Worm (Caenorhabditis elegans) whole organism, mixed stage, embryonic: ENCODE data around the gene Y111B2A.12.

Experiments used
- M03D4.4 ChIP-seq: sonication (generic microtip); optimal IDR thresholded peaks from 2 replicates; lab custom pipeline; 2017; ENCODE audit warnings: mild to moderate bottlenecking, missing genetic modification characterization, missing compliant biosample characterization
- bed-3 ChIP-seq: fragments of 200-800 bp; sonication (Bioruptor generic); optimal IDR thresholded peaks from 3 replicates; lab custom pipeline; 2018; ENCODE audit warnings: mild to moderate bottlenecking, missing genetic modification characterization, moderate library complexity, missing compliant biosample characterization
- blmp-1 ChIP-seq: fragments of 150-350 bp; optimal IDR thresholded peaks from 2 replicates; lab custom pipeline; 2014; ENCODE audit warnings: missing biosample characterization, missing genetic modification characterization
- ceh-39 ChIP-seq: fragments of 150-350 bp; optimal IDR thresholded peaks from 2 replicates; lab custom pipeline; 2014; ENCODE audit warnings: missing biosample characterization, missing genetic modification characterization
- ceh-43 ChIP-seq: fragments of 200-800 bp; sonication (Bioruptor generic); optimal IDR thresholded peaks from 2 replicates; lab custom pipeline; 2018; ENCODE audit warnings: mild to moderate bottlenecking, missing genetic modification characterization, moderate library complexity, missing compliant biosample characterization
- ceh-83 ChIP-seq: fragments of 200-800 bp; sonication (Bioruptor generic); optimal IDR thresholded peaks from 2 replicates; lab custom pipeline; 2018; ENCODE audit warnings: mild to moderate bottlenecking, missing genetic modification characterization, missing compliant biosample characterization
- ces-1 ChIP-seq: fragments of 150-350 bp; optimal IDR thresholded peaks from 2 replicates; lab custom pipeline; 2014; ENCODE audit warnings: missing biosample characterization, missing genetic modification reagents, missing genetic modification characterization
- cnd-1 ChIP-seq: fragments of 200-800 bp; sonication (Bioruptor generic); optimal IDR thresholded peaks from 2 replicates; lab custom pipeline; 2018; ENCODE audit warnings: mild to moderate bottlenecking, missing genetic modification characterization, missing compliant biosample characterization
- drap-1 ChIP-seq: fragments of 200-800 bp; sonication (Bioruptor generic); optimal IDR thresholded peaks from 3 replicates; lab custom pipeline; 2018; ENCODE audit warnings: mild to moderate bottlenecking, missing genetic modification characterization, missing compliant biosample characterization
- elt-1 ChIP-seq: sonication (generic microtip); optimal IDR thresholded peaks from 2 replicates; lab custom pipeline; 2017; ENCODE audit warnings: missing genetic modification characterization, mild to moderate bottlenecking, missing compliant biosample characterization, antibody characterized with exemption, moderate library complexity, borderline replicate concordance; ENCODE audit not compliant: insufficient read depth
- flh-1 ChIP-seq: fragments of 200-800 bp; sonication (Bioruptor generic); optimal IDR thresholded peaks from 2 replicates; lab custom pipeline; 2018; ENCODE audit warnings: mild to moderate bottlenecking, missing genetic modification characterization, moderate library complexity, missing compliant biosample characterization
- ham-2 ChIP-seq: fragments of 200-800 bp; sonication (Bioruptor generic); optimal IDR thresholded peaks from 2 replicates; lab custom pipeline; 2018; ENCODE audit warnings: mild to moderate bottlenecking, missing genetic modification characterization, missing compliant biosample characterization
- hlh-1 ChIP-seq: fragments of 150-350 bp; optimal IDR thresholded peaks from 2 replicates; lab custom pipeline; 2014; ENCODE audit warnings: missing biosample characterization, missing genetic modification reagents, missing genetic modification characterization
- lin-13 ChIP-seq: fragments of 150-350 bp; optimal IDR thresholded peaks from 2 replicates; lab custom pipeline; 2014; ENCODE audit warnings: missing biosample characterization, missing genetic modification characterization
- lin-32 ChIP-seq: fragments of 200-800 bp; sonication (Bioruptor generic); optimal IDR thresholded peaks from 2 replicates; lab custom pipeline; 2018; ENCODE audit warnings: mild to moderate bottlenecking, missing genetic modification characterization, missing compliant biosample characterization
- lsy-2 ChIP-seq: fragments of 150-350 bp; optimal IDR thresholded peaks from 2 replicates; lab custom pipeline; 2014; ENCODE audit warnings: missing biosample characterization, missing genetic modification characterization
- mab-5 ChIP-seq: fragments of 150-350 bp; optimal IDR thresholded peaks from 2 replicates; lab custom pipeline; 2014; ENCODE audit warnings: missing biosample characterization, missing genetic modification characterization
- mep-1 ChIP-seq: fragments of 150-350 bp; optimal IDR thresholded peaks from 2 replicates; lab custom pipeline; 2017; ENCODE audit warnings: missing biosample characterization, missing genetic modification reagents, missing genetic modification characterization, inconsistent platforms
- mls-2 ChIP-seq: sonication (generic microtip); optimal IDR thresholded peaks from 2 replicates; lab custom pipeline; 2016; ENCODE audit warnings: mild to moderate bottlenecking, missing genetic modification characterization, moderate library complexity, missing compliant biosample characterization
- nhr-12 ChIP-seq: fragments of 150-350 bp; optimal IDR thresholded peaks from 2 replicates; lab custom pipeline; 2014; ENCODE audit warnings: missing biosample characterization, missing genetic modification characterization
- nhr-2 ChIP-seq: fragments of 150-350 bp; optimal IDR thresholded peaks from 2 replicates; lab custom pipeline; 2014; ENCODE audit warnings: missing biosample characterization, missing genetic modification characterization
- nhr-237 ChIP-seq: fragments of 150-350 bp; optimal IDR thresholded peaks from 2 replicates; lab custom pipeline; 2014; ENCODE audit warnings: missing biosample characterization, missing genetic modification characterization
- nhr-76 ChIP-seq: sonication (generic microtip); optimal IDR thresholded peaks from 2 replicates; lab custom pipeline; 2017; ENCODE audit warnings: missing biosample characterization, missing genetic modification characterization
- pha-4 ChIP-seq: fragments of 150-350 bp; optimal IDR thresholded peaks from 2 replicates; lab custom pipeline; 2018; ENCODE audit warnings: missing biosample characterization, missing genetic modification reagents, missing genetic modification characterization
- sem-2 ChIP-seq: fragments of 200-800 bp; sonication (Bioruptor generic); optimal IDR thresholded peaks from 2 replicates; lab custom pipeline; 2018; ENCODE audit warnings: mild to moderate bottlenecking, missing genetic modification characterization, missing compliant biosample characterization
- sptf-1 ChIP-seq: sonication (generic microtip); optimal IDR thresholded peaks from 2 replicates; lab custom pipeline; 2017; ENCODE audit warnings: mild to moderate bottlenecking, missing genetic modification characterization, moderate library complexity, missing compliant biosample characterization
- tbx-8 ChIP-seq: fragments of 200-800 bp; sonication (Bioruptor generic); optimal IDR thresholded peaks from 2 replicates; lab custom pipeline; 2018; ENCODE audit warnings: mild to moderate bottlenecking, missing genetic modification characterization, moderate library complexity, missing compliant biosample characterization
- unc-120 ChIP-seq: sonication (generic microtip); optimal IDR thresholded peaks from 2 replicates; lab custom pipeline; 2017; ENCODE audit warnings: missing genetic modification characterization, missing compliant biosample characterization; ENCODE audit not compliant: poor library complexity, severe bottlenecking
- unc-39 ChIP-seq: fragments of 150-350 bp; optimal IDR thresholded peaks from 2 replicates; lab custom pipeline; 2014; ENCODE audit warnings: missing biosample characterization, missing genetic modification characterization
- zip-8 ChIP-seq: fragments of 150-350 bp; optimal IDR thresholded peaks from 2 replicates; lab custom pipeline; 2014; ENCODE audit warnings: missing biosample characterization, missing genetic modification characterization
- ztf-11 ChIP-seq: fragments of 150-350 bp; optimal IDR thresholded peaks from 2 replicates; lab custom pipeline; 2014; ENCODE audit warnings: missing biosample characterization, missing genetic modification characterization

Gene Y111B2A.12

ce11 chrIII:12640386-12641024 lies 31.4 kb downstream of the Y111B2A.12 start:
- TF ChIP-seq flh-1 (GFP tag; lab: Kevin White, UChicago) (no peak), nhr-76 (tag; lab: Kevin White, UChicago) (no peak), ham-2 (GFP tag; lab: Kevin White, UChicago) (no peak), lin-13 (no peak), ztf-11 (tag; lab: Kevin White, UChicago) (no peak), pha-4 (tag; lab: Kevin White, UChicago) (no peak)

ce11 chrIII:12642511-12643168 lies 33.6 kb downstream of the Y111B2A.12 start:
- TF ChIP-seq ceh-83 (GFP tag; lab: Kevin White, UChicago) (no peak), lin-32 (GFP tag; lab: Kevin White, UChicago) (no peak), tbx-8 (GFP tag; lab: Kevin White, UChicago) (no peak), lin-13 (no peak), nhr-237 (tag; lab: Kevin White, UChicago) (no peak), ceh-39 (tag; lab: Kevin White, UChicago) (no peak), nhr-12 (tag; lab: Kevin White, UChicago) (no peak), sptf-1 (no peak), hlh-1 (no peak), zip-8 (tag; lab: Kevin White, UChicago) (no peak), unc-39 (tag; lab: Kevin White, UChicago) (no peak), mep-1 (tag; lab: Kevin White, UChicago) (no peak), cnd-1 (tag; lab: Kevin White, UChicago) (no peak), ham-2 (GFP tag; lab: Kevin White, UChicago) (no peak), nhr-2 (no peak), drap-1 (GFP tag; lab: Kevin White, UChicago) (no peak), elt-1 (no peak)

- TF ChIP-seq unc-39 (tag; lab: Kevin White, UChicago) (no peak), sptf-1 (no peak), cnd-1 (tag; lab: Kevin White, UChicago) (no peak), mab-5 (tag; lab: Kevin White, UChicago) (no peak), blmp-1 (tag; lab: Kevin White, UChicago) (no peak), lsy-2 (tag; lab: Kevin White, UChicago) (no peak), nhr-76 (tag; lab: Kevin White, UChicago) (no peak), bed-3 (GFP tag; lab: Kevin White, UChicago) (no peak), ceh-43 (GFP tag; lab: Kevin White, UChicago) (no peak), ces-1 (GFP tag; lab: Kevin White, UChicago) (no peak)
Observed at ce11 chrIII:12644669-12645068, 35.6 kb downstream of the Y111B2A.12 start.

- TF ChIP-seq nhr-2 (no peak), ceh-43 (GFP tag; lab: Kevin White, UChicago) (no peak), elt-1 (no peak), sptf-1 (no peak), lin-13 (no peak), ces-1 (GFP tag; lab: Kevin White, UChicago) (no peak), unc-120 (tag; lab: Kevin White, UChicago) (no peak), mls-2 (no peak), bed-3 (GFP tag; lab: Kevin White, UChicago) (no peak), hlh-1 (no peak), nhr-12 (tag; lab: Kevin White, UChicago) (no peak), nhr-237 (tag; lab: Kevin White, UChicago) (no peak), pha-4 (tag; lab: Kevin White, UChicago) (no peak), M03D4.4 (no peak), tbx-8 (GFP tag; lab: Kevin White, UChicago) (no peak), sem-2 (GFP tag; lab: Kevin White, UChicago) (no peak), drap-1 (GFP tag; lab: Kevin White, UChicago) (no peak), zip-8 (tag; lab: Kevin White, UChicago) (no peak), nhr-76 (tag; lab: Kevin White, UChicago) (no peak), lin-32 (GFP tag; lab: Kevin White, UChicago) (no peak)
Observed at ce11 chrIII:12651946-12652345, 42.9 kb downstream of the Y111B2A.12 start.
